Fruit fly (Drosophila melanogaster) whole organism, embryonic: ENCODE data around the gene Syx13.

Source experiments
- Atf3 ChIP-seq: fragments of 200-800 bp; sonication (Bioruptor generic); optimal IDR thresholded peaks from 3 replicates; lab custom pipeline; 2016; ENCODE audit warnings: missing biosample characterization, missing genetic modification characterization
- B-H1 ChIP-seq: fragments of 200-800 bp; sonication (Bioruptor generic); IDR thresholded peaks from 3 replicates; pipeline ENCODE4 v1.3.6; 2022; ENCODE audit warnings: missing biosample characterization, missing genetic modification characterization
- BEAF-32 ChIP-seq: fragments of 200-800 bp; sonication (Bioruptor generic); optimal IDR thresholded peaks from 3 replicates; lab custom pipeline; 2017; ENCODE audit warnings: missing biosample characterization, missing genetic modification characterization, mild to moderate bottlenecking, moderate library complexity, missing genetic modification reagents
- CG10431 ChIP-seq: fragments of 200-800 bp; sonication (Bioruptor generic); optimal IDR thresholded peaks from 3 replicates; lab custom pipeline; 2018; ENCODE audit warnings: missing biosample characterization, mild to moderate bottlenecking, missing genetic modification characterization
- CG17186 ChIP-seq: fragments of 200-800 bp; sonication (Bioruptor generic); optimal IDR thresholded peaks from 3 replicates; lab custom pipeline; 2017; ENCODE audit warnings: missing biosample characterization, missing genetic modification reagents, missing genetic modification characterization
- CG17829 ChIP-seq: fragments of 200-800 bp; optimal IDR thresholded peaks from 2 replicates; lab custom pipeline; 2019; ENCODE audit warnings: missing biosample characterization, mild to moderate bottlenecking, missing genetic modification characterization, moderate library complexity
- CG18262 ChIP-seq: fragments of 200-800 bp; optimal IDR thresholded peaks from 3 replicates; lab custom pipeline; 2019; ENCODE audit warnings: missing biosample characterization, mild to moderate bottlenecking, missing genetic modification characterization, moderate library complexity
- CG30020 ChIP-seq: fragments of 200-800 bp; optimal IDR thresholded peaks from 2 replicates; lab custom pipeline; 2019; ENCODE audit warnings: missing biosample characterization, mild to moderate bottlenecking, missing genetic modification characterization, moderate library complexity
- CG30403 ChIP-seq: fragments of 200-800 bp; sonication (Bioruptor generic); optimal IDR thresholded peaks from 3 replicates; lab custom pipeline; 2016; ENCODE audit warnings: missing biosample characterization, missing genetic modification characterization
- CG31441 ChIP-seq: fragments of 200-800 bp; sonication (Bioruptor generic); IDR thresholded peaks from 2 replicates; pipeline ENCODE4 v1.3.6; 2022; ENCODE audit warnings: missing biosample characterization, missing genetic modification characterization
- CG3995 ChIP-seq: fragments of 200-800 bp; sonication (Bioruptor generic); optimal IDR thresholded peaks from 3 replicates; lab custom pipeline; 2016; ENCODE audit warnings: missing biosample characterization, missing genetic modification characterization
- CG6791 ChIP-seq: fragments of 200-800 bp; sonication (Bioruptor generic); IDR thresholded peaks from 3 replicates; pipeline ENCODE4 v1.3.6; 2022; ENCODE audit warnings: missing biosample characterization, missing genetic modification characterization; ENCODE audit not compliant: partially characterized antibody
- CG8290 ChIP-seq, 3 experiments: fragments of 200-800 bp; sonication (Bioruptor generic); optimal IDR thresholded peaks; 2 replicates each; lab custom pipeline; 2016 to 2019; ENCODE audit warnings: missing biosample characterization in 3 of 3, missing genetic modification characterization in 3 of 3, mild to moderate bottlenecking in 2 of 3, moderate library complexity in 1 of 3
- D19A ChIP-seq: fragments of 200-800 bp; optimal IDR thresholded peaks from 3 replicates; lab custom pipeline; 2019; ENCODE audit warnings: missing biosample characterization, mild to moderate bottlenecking, missing genetic modification characterization, moderate library complexity
- Dll ChIP-seq: fragments of 200-800 bp; sonication (Bioruptor generic); IDR thresholded peaks from 4 replicates; pipeline ENCODE4 v1.3.6; 2022; ENCODE audit warnings: missing biosample characterization, missing genetic modification characterization; ENCODE audit not compliant: partially characterized antibody
- Dp ChIP-seq: fragments of 200-800 bp; sonication (Bioruptor generic); optimal IDR thresholded peaks from 2 replicates; lab custom pipeline; 2018; ENCODE audit warnings: missing biosample characterization, mild to moderate bottlenecking, missing genetic modification characterization, moderate library complexity
- Dref ChIP-seq: fragments of 200-800 bp; sonication (Bioruptor generic); IDR thresholded peaks from 2 replicates; pipeline ENCODE4 v1.3.6; 2022; ENCODE audit warnings: missing biosample characterization, missing genetic modification characterization
- Hmr ChIP-seq: fragments of 200-800 bp; sonication (Bioruptor generic); optimal IDR thresholded peaks from 3 replicates; lab custom pipeline; 2017; ENCODE audit warnings: mild to moderate bottlenecking, missing biosample characterization, missing genetic modification reagents, missing genetic modification characterization
- NFAT ChIP-seq: fragments of 200-800 bp; sonication (Bioruptor generic); IDR thresholded peaks from 2 replicates; pipeline ENCODE4 v1.3.6; 2022; ENCODE audit warnings: missing biosample characterization, missing genetic modification characterization
- Oli ChIP-seq: fragments of 200-800 bp; sonication (Bioruptor generic); optimal IDR thresholded peaks from 2 replicates; lab custom pipeline; 2018; ENCODE audit warnings: missing biosample characterization, mild to moderate bottlenecking, missing genetic modification characterization, moderate library complexity
- Opbp ChIP-seq: fragments of 200-800 bp; sonication (Bioruptor generic); IDR thresholded peaks from 3 replicates; pipeline ENCODE4 v1.3.6; 2022; ENCODE audit warnings: missing biosample characterization, missing genetic modification characterization; ENCODE audit not compliant: partially characterized antibody
- Rx ChIP-seq: fragments of 200-800 bp; sonication (Bioruptor generic); IDR thresholded peaks from 2 replicates; pipeline ENCODE4 v1.3.6; 2022; ENCODE audit warnings: missing biosample characterization, missing genetic modification characterization
- Sry-δ ChIP-seq: fragments of 200-800 bp; sonication (Bioruptor generic); optimal IDR thresholded peaks from 2 replicates; lab custom pipeline; 2016; ENCODE audit warnings: missing biosample characterization, missing genetic modification characterization
- TFAM ChIP-seq: fragments of 200-800 bp; sonication (Bioruptor generic); optimal IDR thresholded peaks from 2 replicates; lab custom pipeline; 2017; ENCODE audit warnings: missing biosample characterization, missing genetic modification characterization, inconsistent platforms
- Xrp1 ChIP-seq: fragments of 200-800 bp; sonication (Bioruptor generic); IDR thresholded peaks from 2 replicates; pipeline ENCODE4 v1.3.6; 2022; ENCODE audit warnings: missing biosample characterization, missing genetic modification characterization
- amos ChIP-seq: fragments of 200-800 bp; sonication (Bioruptor generic); IDR thresholded peaks from 2 replicates; pipeline ENCODE4 v1.3.6; 2022; ENCODE audit warnings: missing biosample characterization, missing genetic modification characterization; ENCODE audit not compliant: partially characterized antibody
- bsh ChIP-seq, 2 experiments: fragments of 200-800 bp; sonication (Bioruptor generic); optimal IDR thresholded peaks; 2 replicates each; lab custom pipeline; 2017 to 2018; ENCODE audit warnings: mild to moderate bottlenecking in 2 of 2, missing biosample characterization in 2 of 2, missing genetic modification characterization in 2 of 2, moderate library complexity in 1 of 2
- corto ChIP-seq: fragments of 200-800 bp; sonication (Bioruptor generic); optimal IDR thresholded peaks from 2 replicates; lab custom pipeline; 2016; ENCODE audit warnings: missing biosample characterization, mild to moderate bottlenecking, missing genetic modification characterization, moderate library complexity
- ems ChIP-seq: fragments of 200-800 bp; sonication (Bioruptor generic); optimal IDR thresholded peaks from 3 replicates; lab custom pipeline; 2016; ENCODE audit warnings: missing biosample characterization, missing genetic modification characterization
- exex ChIP-seq: fragments of 200-800 bp; sonication (Bioruptor generic); optimal IDR thresholded peaks from 4 replicates; lab custom pipeline; 2018; ENCODE audit warnings: missing biosample characterization, mild to moderate bottlenecking, missing genetic modification characterization, moderate library complexity
- gem ChIP-seq: fragments of 200-800 bp; sonication (Bioruptor generic); optimal IDR thresholded peaks from 2 replicates; lab custom pipeline; 2019; ENCODE audit warnings: missing biosample characterization, mild to moderate bottlenecking, missing genetic modification characterization, moderate library complexity
- gro ChIP-seq: fragments of 200-800 bp; sonication (Bioruptor generic); optimal IDR thresholded peaks from 2 replicates; lab custom pipeline; 2016; ENCODE audit warnings: missing biosample characterization, missing genetic modification characterization
- inv ChIP-seq: fragments of 200-800 bp; sonication (Bioruptor generic); IDR thresholded peaks from 2 replicates; pipeline ENCODE4 v1.3.6; 2022; ENCODE audit warnings: missing biosample characterization, missing genetic modification characterization; ENCODE audit not compliant: partially characterized antibody
- knrl ChIP-seq: fragments of 200-800 bp; sonication (Bioruptor generic); IDR thresholded peaks from 3 replicates; pipeline ENCODE4 v1.3.6; 2022; ENCODE audit warnings: missing biosample characterization, missing genetic modification characterization; ENCODE audit not compliant: partially characterized antibody
- lbe ChIP-seq: fragments of 200-800 bp; sonication (Bioruptor generic); optimal IDR thresholded peaks from 2 replicates; lab custom pipeline; 2016; ENCODE audit warnings: missing biosample characterization, mild to moderate bottlenecking, missing genetic modification characterization
- nmo ChIP-seq: fragments of 200-800 bp; sonication (Bioruptor generic); optimal IDR thresholded peaks from 2 replicates; lab custom pipeline; 2018; ENCODE audit warnings: missing biosample characterization, mild to moderate bottlenecking, missing genetic modification characterization, moderate library complexity
- onecut ChIP-seq: fragments of 200-800 bp; sonication (Bioruptor generic); IDR thresholded peaks from 2 replicates; pipeline ENCODE4 v1.3.6; 2022; ENCODE audit warnings: missing biosample characterization, missing genetic modification characterization
- pzg ChIP-seq: fragments of 200-800 bp; sonication (Bioruptor generic); optimal IDR thresholded peaks from 3 replicates; lab custom pipeline; 2018; ENCODE audit warnings: missing biosample characterization, mild to moderate bottlenecking, missing genetic modification characterization, moderate library complexity
- ranshi ChIP-seq: fragments of 200-800 bp; sonication (Bioruptor generic); IDR thresholded peaks from 2 replicates; pipeline ENCODE4 v1.3.6; 2022; ENCODE audit warnings: missing biosample characterization, missing genetic modification characterization
- rib ChIP-seq: fragments of 200-800 bp; sonication (Bioruptor generic); IDR thresholded peaks from 2 replicates; pipeline ENCODE4 v1.3.6; 2022; ENCODE audit warnings: missing biosample characterization, missing genetic modification characterization
- row ChIP-seq: fragments of 200-800 bp; sonication (Bioruptor generic); IDR thresholded peaks from 3 replicates; pipeline ENCODE4 v1.3.6; 2022; ENCODE audit warnings: missing biosample characterization, missing genetic modification characterization
- sob ChIP-seq: fragments of 200-800 bp; sonication (Bioruptor generic); IDR thresholded peaks from 2 replicates; pipeline ENCODE4 v1.3.6; 2022; ENCODE audit warnings: missing biosample characterization, missing genetic modification characterization
- stwl ChIP-seq: fragments of 200-800 bp; sonication (Bioruptor generic); optimal IDR thresholded peaks from 3 replicates; lab custom pipeline; 2018; ENCODE audit warnings: missing biosample characterization, mild to moderate bottlenecking, missing genetic modification characterization, moderate library complexity
- sug ChIP-seq: fragments of 200-800 bp; optimal IDR thresholded peaks from 2 replicates; lab custom pipeline; 2019; ENCODE audit warnings: missing biosample characterization, mild to moderate bottlenecking, missing genetic modification characterization, moderate library complexity
- tna ChIP-seq: fragments of 200-800 bp; sonication (Bioruptor generic); IDR thresholded peaks from 2 replicates; pipeline ENCODE4 v1.3.6; 2022; ENCODE audit warnings: missing biosample characterization, missing genetic modification characterization; ENCODE audit not compliant: partially characterized antibody
- unc-4 ChIP-seq: fragments of 200-800 bp; sonication (Bioruptor generic); IDR thresholded peaks from 2 replicates; pipeline ENCODE4 v1.3.6; 2022; ENCODE audit warnings: missing biosample characterization, missing genetic modification characterization; ENCODE audit not compliant: partially characterized antibody
- zen ChIP-seq: fragments of 200-800 bp; sonication (Bioruptor generic); optimal IDR thresholded peaks from 3 replicates; lab custom pipeline; 2018; ENCODE audit warnings: missing biosample characterization, mild to moderate bottlenecking, missing genetic modification characterization, moderate library complexity

Syx13 gene

DNA sequence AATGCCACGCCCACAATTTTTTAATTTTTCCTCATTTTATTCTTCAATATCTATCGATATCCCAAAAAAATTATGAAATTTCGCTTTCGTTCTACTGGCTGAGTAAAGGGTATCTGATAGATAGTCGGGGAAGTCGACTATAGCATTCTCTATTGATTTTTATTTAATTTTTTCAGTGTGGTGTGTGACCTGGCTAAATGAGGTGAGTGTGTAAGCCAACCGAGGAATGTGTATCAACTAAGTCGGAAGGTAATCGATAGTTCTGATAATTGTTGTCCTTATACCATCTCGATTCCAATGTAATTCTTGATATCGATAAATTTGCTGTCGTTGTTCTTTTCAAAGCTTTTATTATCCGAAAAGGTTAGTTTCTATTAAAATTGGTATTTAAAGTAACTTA, 37.7 kb upstream of the Syx13 start, which contains the start of gene CG11263 (continued):
- peak; percentile 20 for TF ChIP-seq Oli (tag; lab: Kevin White, UChicago)
- TF ChIP-seq gro (GFP tag; lab: Kevin White, UChicago), result peak; percentile 66
- peak; percentile 13 for TF ChIP-seq sug (tag; lab: Kevin White, UChicago)
- TF ChIP-seq sob (GFP tag; lab: Robert Waterston, UW), result peak; percentile 57
- TF ChIP-seq Atf3 (GFP tag; lab: Kevin White, UChicago), result peak; percentile 29
- TF ChIP-seq CG6791 (GFP tag; lab: Robert Waterston, UW), result peak; percentile 88
- peak; percentile 79 for TF ChIP-seq knrl (GFP tag; lab: Robert Waterston, UW)
- peak; percentile 50 for TF ChIP-seq ems (GFP tag; lab: Kevin White, UChicago)
- peak; percentile 28; the same call in 1 of the 3 replicates for TF ChIP-seq B-H1 (GFP tag; lab: Robert Waterston, UW)
- no peak for TF ChIP-seq rib (GFP tag; lab: Robert Waterston, UW)
- TF ChIP-seq onecut, result peak; percentile 67
- TF ChIP-seq NFAT, result peak; percentile 22; the same call in 1 of the 2 replicates
- peak; percentile 70 for TF ChIP-seq CG30403
- TF ChIP-seq TFAM, result no peak
- peak; percentile 71 for TF ChIP-seq Hmr (GFP tag; lab: Kevin White, UChicago)
- TF ChIP-seq bsh (GFP tag; optimal IDR thresholded peaks at IDR 0.05; lab: Kevin White, UChicago), result no peak
- no peak for TF ChIP-seq CG30020
- TF ChIP-seq tna (GFP tag; lab: Robert Waterston, UW), result no peak; the same call in 1 of the 2 replicates

DNA sequence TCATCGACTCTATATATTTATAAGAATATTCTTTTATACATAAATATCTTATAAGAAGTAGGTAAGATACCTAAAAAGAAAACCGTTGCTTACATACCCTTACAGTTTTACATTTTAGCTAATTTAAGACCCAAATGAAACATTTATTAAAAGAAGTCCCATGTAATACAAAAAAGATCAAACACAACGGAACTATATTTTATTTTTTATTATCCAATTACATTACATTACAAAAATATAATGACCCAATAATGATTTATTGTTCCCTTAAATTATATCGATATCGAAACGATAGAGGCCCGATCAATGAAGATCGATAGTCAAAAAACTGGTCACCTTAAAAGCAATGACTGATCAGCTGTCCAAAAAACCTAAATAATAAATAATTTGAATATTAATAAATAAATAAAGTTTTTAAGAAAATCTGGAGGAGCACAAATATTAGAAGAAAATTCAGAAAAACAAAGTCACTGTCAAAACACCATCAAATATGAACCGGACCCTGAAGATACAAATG, 36.2 kb upstream of the Syx13 start:
- TF ChIP-seq nmo (no peak), Dll (GFP tag; lab: Robert Waterston, UW) (peak; percentile 78), Xrp1 (GFP tag; lab: Robert Waterston, UW) (no peak), lbe (GFP tag; lab: Kevin White, UChicago) (peak; percentile 29), CG18262 (tag; lab: Kevin White, UChicago) (peak; percentile 27), corto (GFP tag; lab: Kevin White, UChicago) (no peak), CG8290 (GFP tag; optimal IDR thresholded peaks at IDR 0.05; lab: Kevin White, UChicago) (peak; percentile 15), CG8290 (tag; optimal IDR thresholded peaks at IDR 0.05; lab: Kevin White, UChicago) (no peak), Rx (GFP tag; lab: Robert Waterston, UW) (no peak), Dp (GFP tag; lab: Kevin White, UChicago) (peak; percentile 20), CG31441 (GFP tag; lab: Robert Waterston, UW) (0 out of 2 replicates have a peak, but pooled peaks have one; percentile 17), tna (GFP tag; lab: Robert Waterston, UW) (peak; percentile 27; the same call in 1 of the 2 replicates), BEAF-32 (peak; percentile 67), CG17186 (GFP tag; lab: Kevin White, UChicago) (no peak), pzg (GFP tag; lab: Kevin White, UChicago) (peak; percentile 39), CG17829 (tag; lab: Kevin White, UChicago) (peak; percentile 24), gem (tag; lab: Kevin White, UChicago) (peak; percentile 42), exex (peak; percentile 35), row (GFP tag; lab: Robert Waterston, UW) (peak; percentile 44; the same call in 2 of the 3 replicates), amos (GFP tag; lab: Robert Waterston, UW) (peak; percentile 71), zen (tag; lab: Kevin White, UChicago) (peak; percentile 67), CG10431 (GFP tag; lab: Kevin White, UChicago) (no peak), CG3995 (GFP tag; lab: Kevin White, UChicago) (peak; percentile 69), Sry-δ (GFP tag; lab: Kevin White, UChicago) (peak; percentile 13), CG6791 (GFP tag; lab: Robert Waterston, UW) (peak; percentile 71), stwl (tag; lab: Kevin White, UChicago) (peak; percentile 82), Opbp (GFP tag; lab: Robert Waterston, UW) (peak; percentile 20; the same call in 2 of the 3 replicates), inv (GFP tag; lab: Robert Waterston, UW) (peak; percentile 54; the same call in 1 of the 2 replicates), unc-4 (GFP tag; lab: Robert Waterston, UW) (peak; percentile 71), Dref (GFP tag; lab: Robert Waterston, UW) (peak; percentile 75), D19A (tag; lab: Kevin White, UChicago) (peak; percentile 96), ranshi (GFP tag; lab: Robert Waterston, UW) (peak; percentile 7; the same call in 1 of the 2 replicates)
